Fruit fly (Drosophila melanogaster) whole organism, embryonic: ENCODE measurements around the gene unc-119.

Experiments
- B-H2 ChIP-seq: fragments of 200-800 bp; sonication (Bioruptor generic); optimal IDR thresholded peaks from 2 replicates; lab custom pipeline; 2018; ENCODE audit warnings: missing biosample characterization, mild to moderate bottlenecking, missing genetic modification characterization
- CG10366 ChIP-seq: fragments of 200-800 bp; sonication (Bioruptor generic); IDR thresholded peaks from 2 replicates; pipeline ENCODE4 v1.3.6; 2022; ENCODE audit warnings: missing biosample characterization, missing genetic modification characterization
- CG10565 ChIP-seq: fragments of 200-800 bp; sonication (Bioruptor generic); optimal IDR thresholded peaks from 3 replicates; lab custom pipeline; 2016; ENCODE audit warnings: missing biosample characterization, mild to moderate bottlenecking, missing genetic modification characterization
- CG11723 ChIP-seq: fragments of 200-800 bp; sonication (Bioruptor generic); optimal IDR thresholded peaks from 2 replicates; lab custom pipeline; 2017; ENCODE audit warnings: missing biosample characterization, mild to moderate bottlenecking, missing genetic modification characterization
- CG13624 ChIP-seq: fragments of 200-800 bp; sonication (Bioruptor generic); optimal IDR thresholded peaks from 2 replicates; lab custom pipeline; 2016; ENCODE audit warnings: missing biosample characterization, missing genetic modification characterization
- CG14050 ChIP-seq: fragments of 200-800 bp; sonication (Bioruptor generic); IDR thresholded peaks from 3 replicates; pipeline ENCODE4 v1.3.6; 2022; ENCODE audit warnings: missing biosample characterization, missing genetic modification characterization
- CG14441 ChIP-seq: fragments of 200-800 bp; sonication (Bioruptor generic); IDR thresholded peaks from 2 replicates; pipeline ENCODE4 v1.3.6; 2022; ENCODE audit warnings: missing biosample characterization, missing genetic modification characterization
- CG16813 ChIP-seq: fragments of 200-800 bp; sonication (Bioruptor generic); IDR thresholded peaks from 3 replicates; pipeline ENCODE4 v1.3.6; 2022; ENCODE audit warnings: missing biosample characterization, missing genetic modification characterization; ENCODE audit not compliant: partially characterized antibody
- CG17912 ChIP-seq: fragments of 200-800 bp; sonication (Bioruptor generic); optimal IDR thresholded peaks from 2 replicates; lab custom pipeline; 2018; ENCODE audit warnings: missing biosample characterization, mild to moderate bottlenecking, missing genetic modification characterization
- CG30431 ChIP-seq: fragments of 200-800 bp; sonication (Bioruptor generic); optimal IDR thresholded peaks from 2 replicates; lab custom pipeline; 2017; ENCODE audit warnings: missing biosample characterization, missing genetic modification characterization
- CG31388 ChIP-seq: fragments of 200-800 bp; sonication (Bioruptor generic); optimal IDR thresholded peaks from 2 replicates; lab custom pipeline; 2016; ENCODE audit warnings: missing biosample characterization, missing genetic modification characterization
- CG32772 ChIP-seq: fragments of 200-800 bp; sonication (Bioruptor generic); IDR thresholded peaks from 2 replicates; pipeline ENCODE4 v1.3.6; 2022; ENCODE audit warnings: missing biosample characterization, missing genetic modification characterization
- CG3407 ChIP-seq: fragments of 200-800 bp; sonication (Bioruptor generic); optimal IDR thresholded peaks from 2 replicates; lab custom pipeline; 2018; ENCODE audit warnings: missing biosample characterization, mild to moderate bottlenecking, missing genetic modification characterization
- CG5180 ChIP-seq: fragments of 200-800 bp; sonication (Bioruptor generic); optimal IDR thresholded peaks from 3 replicates; lab custom pipeline; 2017; ENCODE audit warnings: missing biosample characterization, missing genetic modification characterization, mild to moderate bottlenecking, moderate library complexity, missing genetic modification reagents
- CG6272 ChIP-seq: fragments of 200-800 bp; sonication (Bioruptor generic); IDR thresholded peaks from 2 replicates; pipeline ENCODE4 v1.3.6; 2022; ENCODE audit warnings: missing biosample characterization, missing genetic modification characterization
- CG6765 ChIP-seq: fragments of 200-800 bp; sonication (Bioruptor generic); optimal IDR thresholded peaks from 3 replicates; lab custom pipeline; 2017; ENCODE audit warnings: missing biosample characterization, mild to moderate bottlenecking, missing genetic modification characterization
- CG7839 ChIP-seq: fragments of 200-800 bp; sonication (Bioruptor generic); optimal IDR thresholded peaks from 3 replicates; lab custom pipeline; 2018; ENCODE audit warnings: missing biosample characterization, mild to moderate bottlenecking, missing genetic modification characterization, moderate library complexity
- CG7963 ChIP-seq: fragments of 200-800 bp; sonication (Bioruptor generic); IDR thresholded peaks from 3 replicates; pipeline ENCODE4 v1.3.6; 2022; ENCODE audit warnings: missing biosample characterization, missing genetic modification characterization; ENCODE audit not compliant: partially characterized antibody
- CHES-1-like ChIP-seq: fragments of 200-800 bp; sonication (Bioruptor generic); optimal IDR thresholded peaks from 2 replicates; lab custom pipeline; 2016; ENCODE audit warnings: missing biosample characterization, missing genetic modification characterization
- Doc3 ChIP-seq: fragments of 200-800 bp; sonication (Bioruptor generic); IDR thresholded peaks from 3 replicates; pipeline ENCODE4 v1.3.6; 2022; ENCODE audit warnings: missing biosample characterization, missing genetic modification characterization; ENCODE audit not compliant: partially characterized antibody
- Fer2 ChIP-seq: fragments of 200-800 bp; sonication (Bioruptor generic); optimal IDR thresholded peaks from 2 replicates; lab custom pipeline; 2018; ENCODE audit warnings: missing biosample characterization, mild to moderate bottlenecking, missing genetic modification characterization, moderate library complexity
- Gug ChIP-seq: fragments of 200-800 bp; sonication (Bioruptor generic); IDR thresholded peaks from 4 replicates; pipeline ENCODE4 v1.3.6; 2022; ENCODE audit warnings: missing biosample characterization, missing genetic modification characterization
- HmgZ ChIP-seq: fragments of 200-800 bp; sonication (Bioruptor generic); optimal IDR thresholded peaks from 2 replicates; lab custom pipeline; 2018; ENCODE audit warnings: missing biosample characterization, mild to moderate bottlenecking, missing genetic modification characterization
- NK7.1 ChIP-seq: fragments of 200-800 bp; sonication (Bioruptor generic); optimal IDR thresholded peaks from 3 replicates; lab custom pipeline; 2016; ENCODE audit warnings: missing biosample characterization, missing genetic modification characterization
- Neu2 ChIP-seq: fragments of 200-800 bp; sonication (Bioruptor generic); optimal IDR thresholded peaks from 3 replicates; lab custom pipeline; 2016; ENCODE audit warnings: missing biosample characterization, missing genetic modification characterization, borderline replicate concordance
- Opbp ChIP-seq: fragments of 200-800 bp; sonication (Bioruptor generic); IDR thresholded peaks from 3 replicates; pipeline ENCODE4 v1.3.6; 2022; ENCODE audit warnings: missing biosample characterization, missing genetic modification characterization; ENCODE audit not compliant: partially characterized antibody
- Side ChIP-seq: fragments of 200-800 bp; sonication (Bioruptor generic); optimal IDR thresholded peaks from 2 replicates; lab custom pipeline; 2016; ENCODE audit warnings: missing biosample characterization, missing genetic modification characterization
- Sox102F ChIP-seq: fragments of 200-800 bp; sonication (Bioruptor generic); optimal IDR thresholded peaks from 2 replicates; lab custom pipeline; 2018; ENCODE audit warnings: missing biosample characterization, mild to moderate bottlenecking, missing genetic modification characterization, moderate library complexity
- Xrp1 ChIP-seq: fragments of 200-800 bp; sonication (Bioruptor generic); IDR thresholded peaks from 2 replicates; pipeline ENCODE4 v1.3.6; 2022; ENCODE audit warnings: missing biosample characterization, missing genetic modification characterization
- ab ChIP-seq: fragments of 200-800 bp; sonication (Bioruptor generic); optimal IDR thresholded peaks from 2 replicates; lab custom pipeline; 2016; ENCODE audit warnings: missing biosample characterization, missing genetic modification characterization
- aop ChIP-seq: fragments of 200-800 bp; sonication (Bioruptor generic); IDR thresholded peaks from 2 replicates; pipeline ENCODE4 v1.3.6; 2022; ENCODE audit warnings: missing biosample characterization, missing genetic modification characterization
- chn ChIP-seq: fragments of 200-800 bp; sonication (Bioruptor generic); optimal IDR thresholded peaks from 2 replicates; lab custom pipeline; 2016; ENCODE audit warnings: missing biosample characterization, missing genetic modification characterization
- dmrt11E ChIP-seq: fragments of 200-800 bp; sonication (Bioruptor generic); optimal IDR thresholded peaks from 3 replicates; lab custom pipeline; 2018; ENCODE audit warnings: missing biosample characterization, mild to moderate bottlenecking, missing genetic modification characterization, moderate library complexity
- en ChIP-seq: fragments of 200-800 bp; sonication (Bioruptor generic); optimal IDR thresholded peaks from 2 replicates; lab custom pipeline; 2016; ENCODE audit warnings: missing biosample characterization, missing genetic modification characterization
- ham ChIP-seq: fragments of 200-800 bp; sonication (Bioruptor generic); IDR thresholded peaks from 2 replicates; pipeline ENCODE4 v1.3.6; 2022; ENCODE audit warnings: missing biosample characterization, missing genetic modification characterization
- hb ChIP-seq: fragments of 200-800 bp; sonication (Bioruptor generic); IDR thresholded peaks from 3 replicates; pipeline ENCODE4 v1.3.6; 2022; ENCODE audit warnings: missing biosample characterization, missing genetic modification characterization; ENCODE audit not compliant: partially characterized antibody
- hth ChIP-seq: fragments of >200 bp; optimal IDR thresholded peaks from 2 replicates; lab custom pipeline; 2017; ENCODE audit warnings: inconsistent platforms
- peb ChIP-seq: fragments of 200-800 bp; sonication (Bioruptor generic); IDR thresholded peaks from 2 replicates; pipeline ENCODE4 v1.3.6; 2022; ENCODE audit warnings: missing biosample characterization, missing genetic modification characterization
- pho ChIP-seq: fragments of 200-800 bp; sonication (Bioruptor generic); optimal IDR thresholded peaks from 2 replicates; lab custom pipeline; 2016; ENCODE audit warnings: missing biosample characterization, missing genetic modification characterization
- pnt ChIP-seq: fragments of 200-800 bp; sonication (Bioruptor generic); optimal IDR thresholded peaks from 3 replicates; lab custom pipeline; 2016; ENCODE audit warnings: missing biosample characterization, missing genetic modification characterization
- repo ChIP-seq: fragments of 200-800 bp; sonication (Bioruptor generic); optimal IDR thresholded peaks from 2 replicates; lab custom pipeline; 2016; ENCODE audit warnings: missing biosample characterization, missing genetic modification characterization
- ro ChIP-seq: fragments of 200-800 bp; sonication (Bioruptor generic); IDR thresholded peaks from 2 replicates; pipeline ENCODE4 v1.3.6; 2022; ENCODE audit warnings: missing biosample characterization, missing genetic modification characterization
- sc ChIP-seq, 3 experiments: fragments of >200 bp in 2 of 3; fragments of 200-800 bp in 1 of 3; sonication (Bioruptor generic) in 1 of 3; optimal IDR thresholded peaks; 2 replicates in 2 of 3; 3 replicates in 1 of 3; lab custom pipeline; 2017; ENCODE audit warnings: mild to moderate bottlenecking in 1 of 3, missing biosample characterization in 1 of 3, missing genetic modification characterization in 1 of 3, missing genetic modification reagents in 1 of 3
- scrt ChIP-seq: fragments of 200-800 bp; sonication (Bioruptor generic); optimal IDR thresholded peaks from 2 replicates; lab custom pipeline; 2018; ENCODE audit warnings: missing biosample characterization, mild to moderate bottlenecking, missing genetic modification characterization, moderate library complexity
- sens-2 ChIP-seq: fragments of 200-800 bp; sonication (Bioruptor generic); IDR thresholded peaks from 2 replicates; pipeline ENCODE4 v1.3.6; 2022; ENCODE audit warnings: missing biosample characterization, missing genetic modification characterization
- tio ChIP-seq: fragments of 200-800 bp; sonication (Bioruptor generic); optimal IDR thresholded peaks from 2 replicates; lab custom pipeline; 2017; ENCODE audit warnings: missing biosample characterization, missing genetic modification characterization, inconsistent platforms
- toy ChIP-seq: fragments of 200-800 bp; sonication (Bioruptor generic); IDR thresholded peaks from 2 replicates; pipeline ENCODE4 v1.3.6; 2022; ENCODE audit warnings: missing biosample characterization, missing genetic modification characterization
- trh ChIP-seq: fragments of 200-800 bp; sonication (Bioruptor generic); optimal IDR thresholded peaks from 2 replicates; lab custom pipeline; 2016; ENCODE audit warnings: missing biosample characterization, missing genetic modification characterization

Gene unc-119

DNA sequence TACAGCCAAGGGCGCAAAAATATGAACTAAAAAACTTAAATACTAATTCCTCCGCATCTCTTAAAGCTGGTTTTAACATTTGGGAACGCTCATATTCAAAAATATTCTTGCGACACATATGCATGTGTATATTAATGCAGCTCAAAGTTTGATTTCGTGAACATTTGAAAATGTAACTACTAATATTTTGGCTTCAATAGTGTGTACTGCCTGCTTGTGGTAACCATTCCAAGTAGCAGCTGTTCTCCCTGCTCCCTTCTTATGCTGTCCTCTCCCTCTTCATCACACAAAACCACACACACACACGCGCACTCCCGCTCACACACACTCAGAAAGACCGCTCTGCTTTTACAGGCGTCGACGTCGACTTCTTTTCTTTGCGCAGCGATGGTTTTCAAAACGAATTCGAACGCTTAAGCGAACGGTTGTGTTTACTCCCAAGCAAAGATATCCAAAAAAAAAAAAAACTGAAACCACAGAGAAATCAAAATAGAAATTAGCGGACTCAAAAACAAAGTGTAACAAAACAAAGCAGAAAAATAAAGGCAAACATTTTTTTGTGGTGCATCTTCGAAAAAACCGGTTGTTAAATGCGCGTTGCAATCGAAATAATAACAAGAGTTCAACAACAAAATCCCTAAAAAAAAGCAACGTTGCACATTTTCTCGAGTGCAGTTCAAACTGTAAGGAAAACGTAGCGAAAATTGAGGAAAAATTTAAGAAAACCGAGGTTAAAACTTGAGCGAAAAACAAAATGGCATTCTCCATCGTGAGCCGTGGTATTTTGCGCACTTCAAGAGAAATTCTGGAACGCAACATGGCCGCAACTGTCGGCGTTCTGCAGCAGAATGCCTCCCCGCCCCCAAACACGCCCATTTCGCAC lies 46.1 kb upstream of the unc-119 start, which contains the start of gene CBP (continued):
- TF ChIP-seq pnt (GFP tag; lab: Kevin White, UChicago) = peak; percentile 97
- TF ChIP-seq CG5180 (GFP tag; lab: Kevin White, UChicago) = peak; percentile 91
- peak; percentile 95 for TF ChIP-seq CG31388 (GFP tag; lab: Kevin White, UChicago)
- peak; percentile 95 for TF ChIP-seq CG10366 (GFP tag; lab: Robert Waterston, UW)
- TF ChIP-seq CG17912 (GFP tag; lab: Kevin White, UChicago) = peak; percentile 94
- peak; percentile 93 for TF ChIP-seq CG14050
- TF ChIP-seq CG13624 = peak; percentile 94
- TF ChIP-seq peb (GFP tag; lab: Robert Waterston, UW) = peak; percentile 95
- peak; percentile 98 for TF ChIP-seq Xrp1 (GFP tag; lab: Robert Waterston, UW)
- TF ChIP-seq CG11723 (GFP tag; lab: Kevin White, UChicago) = peak; percentile 97
- peak; percentile 95 for TF ChIP-seq sens-2 (GFP tag; lab: Robert Waterston, UW)
- TF ChIP-seq pho (GFP tag; lab: Kevin White, UChicago) = peak; percentile 93
- peak; percentile 94 for TF ChIP-seq CHES-1-like (GFP tag; lab: Kevin White, UChicago)
- no peak for TF ChIP-seq hth (lab: Kevin White, UChicago)
- peak; percentile 99 for TF ChIP-seq CG7839
- peak; percentile 98 for TF ChIP-seq HmgZ (tag; lab: Kevin White, UChicago)
- no peak for TF ChIP-seq sc (optimal IDR thresholded peaks at IDR 0.05; lab: Kevin White, UChicago)
- TF ChIP-seq sc (GFP tag; optimal IDR thresholded peaks at IDR 0.05; lab: Kevin White, UChicago) = peak; percentile 99
- peak; percentile 95 for TF ChIP-seq CG32772 (GFP tag; lab: Robert Waterston, UW)
- TF ChIP-seq en (GFP tag; lab: Kevin White, UChicago) = peak; percentile 97
- peak; percentile 98 for TF ChIP-seq Side (GFP tag; lab: Kevin White, UChicago)
- peak; percentile 98 for TF ChIP-seq chn (GFP tag; lab: Kevin White, UChicago)
- no peak for TF ChIP-seq Doc3 (GFP tag; lab: Robert Waterston, UW)
- TF ChIP-seq NK7.1 = peak; percentile 94
- peak; percentile 92 for TF ChIP-seq CG6765 (GFP tag; lab: Kevin White, UChicago)
- TF ChIP-seq Neu2 (GFP tag; lab: Kevin White, UChicago) = peak; percentile 92
- peak; percentile 92 for TF ChIP-seq trh (GFP tag; lab: Kevin White, UChicago)
- peak; percentile 93 for TF ChIP-seq Gug (GFP tag; lab: Robert Waterston, UW)
- peak; percentile 88 for TF ChIP-seq CG6272 (GFP tag; lab: Robert Waterston, UW)
- TF ChIP-seq ro = peak; percentile 84
- TF ChIP-seq scrt = peak; percentile 94
- TF ChIP-seq CG14441 (GFP tag; lab: Robert Waterston, UW) = peak; percentile 93
- TF ChIP-seq dmrt11E (tag; lab: Kevin White, UChicago) = peak; percentile 99
- TF ChIP-seq Opbp (GFP tag; lab: Robert Waterston, UW) = 0 out of 3 replicates have a peak, but pooled peaks have one; percentile 31
- TF ChIP-seq B-H2 (GFP tag; lab: Kevin White, UChicago) = peak; percentile 85
- TF ChIP-seq aop (GFP tag; lab: Robert Waterston, UW) = peak; percentile 89
- peak; percentile 93 for TF ChIP-seq CG10565 (GFP tag; lab: Kevin White, UChicago)
- TF ChIP-seq ab = peak; percentile 91
- peak; percentile 96 for TF ChIP-seq CG3407
- TF ChIP-seq hb (GFP tag; lab: Robert Waterston, UW) = no peak
- no peak for TF ChIP-seq CG7963 (GFP tag; lab: Robert Waterston, UW)
- peak; percentile 76 for TF ChIP-seq ham (GFP tag; lab: Robert Waterston, UW)
- peak; percentile 98 for TF ChIP-seq Sox102F (GFP tag; lab: Kevin White, UChicago)
- TF ChIP-seq Fer2 (tag; lab: Kevin White, UChicago) = peak; percentile 90
- peak; percentile 97 for TF ChIP-seq tio (GFP tag; lab: Kevin White, UChicago)
- peak; percentile 80 for TF ChIP-seq toy
- TF ChIP-seq CG30431 (GFP tag; lab: Kevin White, UChicago) = peak; percentile 98
- TF ChIP-seq repo (GFP tag; lab: Kevin White, UChicago) = peak; percentile 96
- TF ChIP-seq CG16813 = no peak
